Fruit fly (Drosophila melanogaster) whole organism, embryonic: Measurements from ENCODE around the gene Targ1.

ENCODE experiments used
- Asciz ChIP-seq: fragments of 200-800 bp; sonication (Bioruptor generic); optimal IDR thresholded peaks from 2 replicates; lab custom pipeline; 2017; ENCODE audit warnings: missing biosample characterization, mild to moderate bottlenecking, missing genetic modification characterization, missing genetic modification reagents
- CG10431 ChIP-seq: fragments of 200-800 bp; sonication (Bioruptor generic); optimal IDR thresholded peaks from 3 replicates; lab custom pipeline; 2018; ENCODE audit warnings: missing biosample characterization, mild to moderate bottlenecking, missing genetic modification characterization
- CG10462 ChIP-seq: fragments of 200-800 bp; sonication (Bioruptor generic); optimal IDR thresholded peaks from 2 replicates; lab custom pipeline; 2016; ENCODE audit warnings: missing biosample characterization, missing genetic modification characterization
- CG10565 ChIP-seq: fragments of 200-800 bp; sonication (Bioruptor generic); optimal IDR thresholded peaks from 3 replicates; lab custom pipeline; 2016; ENCODE audit warnings: missing biosample characterization, mild to moderate bottlenecking, missing genetic modification characterization
- CG12942 ChIP-seq: fragments of 200-800 bp; sonication (Bioruptor generic); optimal IDR thresholded peaks from 3 replicates; lab custom pipeline; 2016; ENCODE audit warnings: missing biosample characterization, missing genetic modification characterization
- CG1602 ChIP-seq: fragments of 200-800 bp; sonication (Bioruptor generic); optimal IDR thresholded peaks from 3 replicates; lab custom pipeline; 2016; ENCODE audit warnings: missing biosample characterization, missing genetic modification characterization
- CG1647 ChIP-seq: fragments of 200-800 bp; sonication (Bioruptor generic); optimal IDR thresholded peaks from 3 replicates; lab custom pipeline; 2016; ENCODE audit warnings: missing biosample characterization, missing genetic modification characterization
- CG17612 ChIP-seq: fragments of 200-800 bp; sonication (Bioruptor generic); IDR thresholded peaks from 2 replicates; pipeline ENCODE4 v1.3.6; 2022; ENCODE audit warnings: missing biosample characterization, missing genetic modification characterization
- CG2120 ChIP-seq: fragments of 200-800 bp; sonication (Bioruptor generic); optimal IDR thresholded peaks from 3 replicates; lab custom pipeline; 2016; ENCODE audit warnings: missing biosample characterization, missing genetic modification characterization
- CG32772 ChIP-seq: fragments of 200-800 bp; sonication (Bioruptor generic); IDR thresholded peaks from 2 replicates; pipeline ENCODE4 v1.3.6; 2022; ENCODE audit warnings: missing biosample characterization, missing genetic modification characterization
- CG33557 ChIP-seq: fragments of 200-800 bp; sonication (Bioruptor generic); optimal IDR thresholded peaks from 2 replicates; lab custom pipeline; 2019; ENCODE audit warnings: missing biosample characterization, mild to moderate bottlenecking, missing genetic modification characterization, moderate library complexity
- CG4820 ChIP-seq: fragments of 200-800 bp; sonication (Bioruptor generic); optimal IDR thresholded peaks from 3 replicates; lab custom pipeline; 2016; ENCODE audit warnings: missing biosample characterization, missing genetic modification characterization
- CG5245 ChIP-seq: fragments of 200-800 bp; sonication (Bioruptor generic); optimal IDR thresholded peaks from 3 replicates; lab custom pipeline; 2016; ENCODE audit warnings: missing biosample characterization, missing genetic modification characterization
- CG6175 ChIP-seq: fragments of 200-800 bp; sonication (Bioruptor generic); IDR thresholded peaks from 3 replicates; pipeline ENCODE4 v1.3.6; 2022; ENCODE audit warnings: missing biosample characterization, missing genetic modification characterization
- CG6254 ChIP-seq: fragments of 200-800 bp; sonication (Bioruptor generic); optimal IDR thresholded peaks from 3 replicates; lab custom pipeline; 2017; ENCODE audit warnings: mild to moderate bottlenecking, missing biosample characterization, missing genetic modification reagents, missing genetic modification characterization
- CG6854 ChIP-seq: fragments of 200-800 bp; sonication (Bioruptor generic); optimal IDR thresholded peaks from 3 replicates; lab custom pipeline; 2017; ENCODE audit warnings: missing biosample characterization, mild to moderate bottlenecking, missing genetic modification characterization
- CG7357 ChIP-seq: fragments of 200-800 bp; sonication (Bioruptor generic); IDR thresholded peaks from 3 replicates; pipeline ENCODE4 v1.3.6; 2022; ENCODE audit warnings: missing biosample characterization, missing genetic modification characterization
- CG7786 ChIP-seq: fragments of 200-800 bp; sonication (Bioruptor generic); optimal IDR thresholded peaks from 2 replicates; lab custom pipeline; 2016; ENCODE audit warnings: missing biosample characterization, missing genetic modification characterization
- CG8281 ChIP-seq: fragments of 200-800 bp; sonication (Bioruptor generic); optimal IDR thresholded peaks from 2 replicates; lab custom pipeline; 2018; ENCODE audit warnings: missing biosample characterization, mild to moderate bottlenecking, missing genetic modification characterization, moderate library complexity
- CG9437 ChIP-seq: fragments of 200-800 bp; sonication (Bioruptor generic); optimal IDR thresholded peaks from 2 replicates; lab custom pipeline; 2018; ENCODE audit warnings: missing biosample characterization, mild to moderate bottlenecking, missing genetic modification characterization
- CrebB ChIP-seq: fragments of 200-800 bp; sonication (Bioruptor generic); optimal IDR thresholded peaks from 3 replicates; lab custom pipeline; 2018; ENCODE audit warnings: missing biosample characterization, mild to moderate bottlenecking, missing genetic modification characterization
- E2f1 ChIP-seq: fragments of 200-800 bp; sonication (Bioruptor generic); IDR thresholded peaks from 2 replicates; pipeline ENCODE4 v1.3.6; 2022; ENCODE audit warnings: missing biosample characterization, missing genetic modification characterization
- Ets97D ChIP-seq: fragments of 200-800 bp; sonication (Bioruptor generic); optimal IDR thresholded peaks from 3 replicates; lab custom pipeline; 2016; ENCODE audit warnings: missing biosample characterization, missing genetic modification characterization
- Fer2 ChIP-seq: fragments of 200-800 bp; sonication (Bioruptor generic); optimal IDR thresholded peaks from 2 replicates; lab custom pipeline; 2018; ENCODE audit warnings: missing biosample characterization, mild to moderate bottlenecking, missing genetic modification characterization, moderate library complexity
- Gug ChIP-seq: fragments of 200-800 bp; sonication (Bioruptor generic); IDR thresholded peaks from 4 replicates; pipeline ENCODE4 v1.3.6; 2022; ENCODE audit warnings: missing biosample characterization, missing genetic modification characterization
- HmgZ ChIP-seq: fragments of 200-800 bp; sonication (Bioruptor generic); optimal IDR thresholded peaks from 2 replicates; lab custom pipeline; 2018; ENCODE audit warnings: missing biosample characterization, mild to moderate bottlenecking, missing genetic modification characterization
- Hr51 ChIP-seq, 2 experiments: fragments of 200-800 bp; sonication (Bioruptor generic); optimal IDR thresholded peaks; 2 replicates in 1 of 2; 3 replicates in 1 of 2; lab custom pipeline; 2016 to 2018; ENCODE audit warnings: missing biosample characterization in 2 of 2, missing genetic modification characterization in 2 of 2, mild to moderate bottlenecking in 1 of 2, moderate library complexity in 1 of 2
- Hr78 ChIP-seq, 2 experiments: fragments of 200-800 bp in 1 of 2; fragments of >200 bp in 1 of 2; sonication (Bioruptor generic) in 1 of 2; optimal IDR thresholded peaks; 2 replicates each; lab custom pipeline; 2017 to 2019; ENCODE audit warnings: missing biosample characterization in 2 of 2, missing genetic modification characterization in 2 of 2, mild to moderate bottlenecking in 1 of 2, moderate library complexity in 1 of 2
- Lim3 ChIP-seq: fragments of 200-800 bp; sonication (Bioruptor generic); IDR thresholded peaks from 2 replicates; pipeline ENCODE4 v1.3.6; 2022; ENCODE audit warnings: missing biosample characterization, missing genetic modification characterization
- Max ChIP-seq: fragments of 200-800 bp; sonication (Bioruptor generic); optimal IDR thresholded peaks from 2 replicates; lab custom pipeline; 2016; ENCODE audit warnings: missing biosample characterization, mild to moderate bottlenecking, missing genetic modification characterization
- Mes4 ChIP-seq: fragments of 200-800 bp; sonication (Bioruptor generic); optimal IDR thresholded peaks from 2 replicates; lab custom pipeline; 2016; ENCODE audit warnings: missing biosample characterization, missing genetic modification characterization
- Sox102F ChIP-seq: fragments of 200-800 bp; sonication (Bioruptor generic); optimal IDR thresholded peaks from 2 replicates; lab custom pipeline; 2018; ENCODE audit warnings: missing biosample characterization, mild to moderate bottlenecking, missing genetic modification characterization, moderate library complexity
- Stat92E ChIP-seq, 3 experiments: fragments of >200 bp in 2 of 3; fragments of 200-800 bp in 1 of 3; sonication (Bioruptor generic) in 1 of 3; optimal IDR thresholded peaks; 2 replicates each; lab custom pipeline; 2017 to 2019; ENCODE audit warnings: missing biosample characterization in 3 of 3, missing genetic modification characterization in 3 of 3, mild to moderate bottlenecking in 1 of 3, moderate library complexity in 1 of 3
- cato ChIP-seq: fragments of 200-800 bp; sonication (Bioruptor generic); optimal IDR thresholded peaks from 2 replicates; lab custom pipeline; 2016; ENCODE audit warnings: missing biosample characterization, missing genetic modification characterization, borderline replicate concordance
- ems ChIP-seq: fragments of 200-800 bp; sonication (Bioruptor generic); optimal IDR thresholded peaks from 3 replicates; lab custom pipeline; 2016; ENCODE audit warnings: missing biosample characterization, missing genetic modification characterization
- fd102C ChIP-seq: fragments of 200-800 bp; sonication (Bioruptor generic); optimal IDR thresholded peaks from 2 replicates; lab custom pipeline; 2018; ENCODE audit warnings: missing biosample characterization, mild to moderate bottlenecking, missing genetic modification characterization, moderate library complexity
- gro ChIP-seq: fragments of 200-800 bp; sonication (Bioruptor generic); optimal IDR thresholded peaks from 2 replicates; lab custom pipeline; 2016; ENCODE audit warnings: missing biosample characterization, missing genetic modification characterization
- jigr1 ChIP-seq: fragments of 200-800 bp; sonication (Bioruptor generic); IDR thresholded peaks from 3 replicates; pipeline ENCODE4 v1.3.6; 2022; ENCODE audit warnings: missing biosample characterization, missing genetic modification characterization
- knrl ChIP-seq: fragments of 200-800 bp; sonication (Bioruptor generic); IDR thresholded peaks from 3 replicates; pipeline ENCODE4 v1.3.6; 2022; ENCODE audit warnings: missing biosample characterization, missing genetic modification characterization; ENCODE audit not compliant: partially characterized antibody
- lilli ChIP-seq: fragments of 200-800 bp; sonication (Bioruptor generic); optimal IDR thresholded peaks from 3 replicates; lab custom pipeline; 2016; ENCODE audit warnings: missing biosample characterization, missing genetic modification characterization
- mam ChIP-seq: fragments of 200-800 bp; sonication (Bioruptor generic); optimal IDR thresholded peaks from 3 replicates; lab custom pipeline; 2016; ENCODE audit warnings: missing biosample characterization, missing genetic modification characterization
- nom ChIP-seq: fragments of 200-800 bp; sonication (Bioruptor generic); optimal IDR thresholded peaks from 2 replicates; lab custom pipeline; 2017; ENCODE audit warnings: missing biosample characterization, missing genetic modification characterization, mild to moderate bottlenecking, moderate library complexity, missing genetic modification reagents
- otp ChIP-seq: fragments of 200-800 bp; sonication (Bioruptor generic); IDR thresholded peaks from 3 replicates; pipeline ENCODE4, ENCODE4 v1.3.6; 2022; ENCODE audit warnings: missing biosample characterization, missing genetic modification characterization
- p53 ChIP-seq: fragments of 200-800 bp; sonication (Bioruptor generic); optimal IDR thresholded peaks from 2 replicates; lab custom pipeline; 2016; ENCODE audit warnings: missing biosample characterization, missing genetic modification characterization
- pnt ChIP-seq: fragments of 200-800 bp; sonication (Bioruptor generic); optimal IDR thresholded peaks from 3 replicates; lab custom pipeline; 2016; ENCODE audit warnings: missing biosample characterization, missing genetic modification characterization
- prd ChIP-seq, 3 experiments: fragments of >200 bp in 2 of 3; fragments of 200-800 bp in 1 of 3; sonication (Bioruptor generic) in 1 of 3; optimal IDR thresholded peaks in 2 of 3; IDR thresholded peaks in 1 of 3; 2 replicates in 2 of 3; 3 replicates in 1 of 3; pipeline versions ENCODE4 v1.3.6 to Lab custom; 2017 to 2022; ENCODE audit warnings: missing biosample characterization in 1 of 3, missing genetic modification characterization in 1 of 3
- pros ChIP-seq: fragments of 200-800 bp; sonication (Bioruptor generic); optimal IDR thresholded peaks from 3 replicates; lab custom pipeline; 2019; ENCODE audit warnings: missing biosample characterization, mild to moderate bottlenecking, missing genetic modification characterization, moderate library complexity
- sna ChIP-seq: fragments of 200-800 bp; sonication (Bioruptor generic); IDR thresholded peaks from 2 replicates; pipeline ENCODE4 v1.3.6; 2022; ENCODE audit warnings: missing biosample characterization, missing genetic modification characterization; ENCODE audit not compliant: partially characterized antibody

Gene Targ1

DNA sequence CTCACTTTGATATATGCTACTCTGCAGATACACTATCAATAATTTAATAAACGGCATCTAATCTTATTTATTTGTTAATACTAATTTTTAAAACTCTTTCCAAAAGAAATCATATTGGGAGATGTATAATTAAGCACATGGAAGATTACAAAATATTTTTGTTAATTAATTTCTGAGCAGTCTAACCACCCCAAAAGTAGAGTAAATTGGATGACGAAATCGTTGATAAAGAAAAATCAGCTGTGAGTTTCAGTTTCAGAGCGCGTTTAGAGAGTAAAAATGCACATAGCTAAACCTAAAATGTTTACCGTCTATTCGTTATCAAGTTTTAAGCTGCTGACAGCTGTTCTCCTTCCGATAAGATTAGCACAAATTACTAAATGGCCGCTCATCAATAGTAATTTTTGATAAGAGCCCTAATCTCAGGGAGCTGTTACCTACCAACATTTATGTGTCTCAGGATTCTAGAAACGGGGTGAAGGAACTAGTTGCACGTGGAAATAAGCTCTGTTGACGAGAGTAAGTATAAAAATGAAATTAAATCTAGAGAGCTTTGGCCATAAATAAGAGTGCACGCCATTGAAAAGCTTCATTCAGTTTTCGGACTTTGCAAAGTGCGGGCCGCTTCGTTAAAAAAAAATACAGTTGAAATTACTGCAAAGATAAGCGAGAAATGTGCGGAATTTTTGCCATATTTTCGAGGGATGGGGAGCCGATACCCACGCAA lies 30.0 kb downstream of the Targ1 start, which contains the start of the genes chb and AsnS (continued):
- TF ChIP-seq CG9437 (GFP tag; lab: Kevin White, UChicago), result peak; percentile 82
- no peak for TF ChIP-seq CG10431 (GFP tag; lab: Kevin White, UChicago)
- TF ChIP-seq Stat92E (GFP tag; optimal IDR thresholded peaks at IDR 0.05; lab: Kevin White, UChicago), result no peak
- no peak for TF ChIP-seq sna
- peak; percentile 86 for TF ChIP-seq CG6854 (GFP tag; lab: Kevin White, UChicago)
- TF ChIP-seq CG6175 (GFP tag; lab: Robert Waterston, UW), result peak; percentile 63; the same call in 1 of the 3 replicates
- TF ChIP-seq gro, result peak; percentile 50
- peak; percentile 85 for TF ChIP-seq mam (GFP tag; lab: Kevin White, UChicago)
- TF ChIP-seq nom, result peak; percentile 6
- peak; percentile 60 for TF ChIP-seq Fer2 (tag; lab: Kevin White, UChicago)
- TF ChIP-seq HmgZ (tag; lab: Kevin White, UChicago), result peak; percentile 93
- peak; percentile 97 for TF ChIP-seq Sox102F (GFP tag; lab: Kevin White, UChicago)
- TF ChIP-seq pnt (GFP tag; lab: Kevin White, UChicago), result peak; percentile 51
- TF ChIP-seq CG5245 (GFP tag; lab: Kevin White, UChicago), result peak; percentile 69
- peak; percentile 67; the same call in 2 of the 3 replicates for TF ChIP-seq jigr1
- peak; percentile 93 for TF ChIP-seq CG2120
- peak; percentile 9 for TF ChIP-seq Ets97D (GFP tag; lab: Kevin White, UChicago)
- peak; percentile 78 for TF ChIP-seq cato (GFP tag; lab: Kevin White, UChicago)
- TF ChIP-seq prd (optimal IDR thresholded peaks at IDR 0.05; lab: Kevin White, UChicago), result no peak
- TF ChIP-seq prd (GFP tag; IDR thresholded peaks at IDR 0.05; lab: Robert Waterston, UW), result peak; percentile 93
- peak; percentile 85 for TF ChIP-seq CG4820 (GFP tag; lab: Kevin White, UChicago)
- peak; percentile 78 for TF ChIP-seq Lim3
- peak; percentile 87 for TF ChIP-seq otp (GFP tag; lab: Robert Waterston, UW)
- TF ChIP-seq CG12942 (GFP tag; lab: Kevin White, UChicago), result peak; percentile 68
- TF ChIP-seq CG10462 (GFP tag; lab: Kevin White, UChicago), result peak; percentile 59
- TF ChIP-seq fd102C (GFP tag; lab: Kevin White, UChicago), result no peak
- TF ChIP-seq Mes4 (GFP tag; lab: Kevin White, UChicago), result peak; percentile 18
- TF ChIP-seq Hr78 (GFP tag; optimal IDR thresholded peaks at IDR 0.05; lab: Kevin White, UChicago), result peak in 1 of 2 experiments; percentile 51
- peak; percentile 76 for TF ChIP-seq CG7357 (GFP tag; lab: Robert Waterston, UW)
- TF ChIP-seq CG7786 (GFP tag; lab: Kevin White, UChicago), result peak; percentile 41
- TF ChIP-seq CG17612 (GFP tag; lab: Robert Waterston, UW), result peak; percentile 77
- TF ChIP-seq CG1647 (GFP tag; lab: Kevin White, UChicago), result peak; percentile 63
- peak; percentile 85 for TF ChIP-seq lilli (GFP tag; lab: Kevin White, UChicago)
- peak; percentile 87 for TF ChIP-seq CrebB (tag; lab: Kevin White, UChicago)
- peak; percentile 69 for TF ChIP-seq ems
- TF ChIP-seq E2f1 (GFP tag; lab: Robert Waterston, UW), result peak; percentile 96
- peak; percentile 74 for TF ChIP-seq CG8281 (tag; lab: Kevin White, UChicago)
- no peak for TF ChIP-seq knrl (GFP tag; lab: Robert Waterston, UW)
- peak; percentile 5 for TF ChIP-seq p53 (GFP tag; lab: Kevin White, UChicago)
- no peak for TF ChIP-seq CG33557 (GFP tag; lab: Kevin White, UChicago)
- no peak for TF ChIP-seq CG10565 (GFP tag; lab: Kevin White, UChicago)
- TF ChIP-seq Hr51 (GFP tag; optimal IDR thresholded peaks at IDR 0.05; lab: Kevin White, UChicago), result peak; percentile 52 to 97
- no peak for TF ChIP-seq pros (GFP tag; lab: Kevin White, UChicago)
- peak; percentile 61; the same call in 3 of the 4 replicates for TF ChIP-seq Gug (GFP tag; lab: Robert Waterston, UW)
- peak; percentile 81 for TF ChIP-seq CG1602 (GFP tag; lab: Kevin White, UChicago)
- peak; percentile 12 for TF ChIP-seq CG6254 (GFP tag; lab: Kevin White, UChicago)
- peak; percentile 90 for TF ChIP-seq CG32772 (GFP tag; lab: Robert Waterston, UW)
- peak; percentile 82 for TF ChIP-seq Max (GFP tag; lab: Kevin White, UChicago)
- TF ChIP-seq Asciz (GFP tag; lab: Kevin White, UChicago), result peak; percentile 91
